Worm (Caenorhabditis elegans): ENCODE data around the gene adt-1.

Gene adt-1

DNA sequence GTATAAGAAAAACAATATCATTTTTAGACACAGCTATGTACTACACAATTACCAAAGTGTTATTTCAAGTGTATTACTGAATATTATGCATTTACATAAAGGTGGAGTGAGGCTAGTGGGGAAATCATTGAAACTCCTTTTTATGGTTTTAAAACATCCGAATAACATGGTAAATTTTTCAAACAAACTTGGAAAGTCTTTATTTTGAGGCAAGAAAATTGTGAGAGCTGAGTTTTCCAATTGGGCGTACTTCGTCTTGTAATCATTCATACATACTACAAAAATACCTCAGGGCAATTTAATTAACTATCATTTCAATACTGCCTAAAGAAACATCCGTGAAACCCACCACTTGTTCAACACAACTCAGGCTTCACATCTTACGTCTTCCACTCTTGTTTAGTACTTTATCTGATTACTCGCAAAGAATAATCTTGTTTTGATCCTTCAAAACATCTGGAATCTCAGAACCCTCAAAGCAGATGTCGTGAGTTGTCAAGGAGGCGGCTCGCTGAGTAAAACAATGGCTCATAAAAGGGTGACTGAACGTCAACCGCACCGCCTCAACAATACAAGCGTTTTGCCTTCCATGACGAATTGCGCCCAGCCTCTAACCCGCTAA, 32.0 kb upstream of the adt-1 start, which contains the start of gene zmp-5:
Gene zmp-5 (plus strand): TSS at position 572 of the 622 bp plus-strand sequence.
- TF ChIP-seq dox-1 (GFP tag; IDR thresholded peaks at IDR 0.05) (no peak), Y95B8A.8 (GFP tag; IDR thresholded peaks at IDR 0.05) (no peak), nhr-179 (tag; optimal IDR thresholded peaks at IDR 0.05) (no peak)

DNA sequence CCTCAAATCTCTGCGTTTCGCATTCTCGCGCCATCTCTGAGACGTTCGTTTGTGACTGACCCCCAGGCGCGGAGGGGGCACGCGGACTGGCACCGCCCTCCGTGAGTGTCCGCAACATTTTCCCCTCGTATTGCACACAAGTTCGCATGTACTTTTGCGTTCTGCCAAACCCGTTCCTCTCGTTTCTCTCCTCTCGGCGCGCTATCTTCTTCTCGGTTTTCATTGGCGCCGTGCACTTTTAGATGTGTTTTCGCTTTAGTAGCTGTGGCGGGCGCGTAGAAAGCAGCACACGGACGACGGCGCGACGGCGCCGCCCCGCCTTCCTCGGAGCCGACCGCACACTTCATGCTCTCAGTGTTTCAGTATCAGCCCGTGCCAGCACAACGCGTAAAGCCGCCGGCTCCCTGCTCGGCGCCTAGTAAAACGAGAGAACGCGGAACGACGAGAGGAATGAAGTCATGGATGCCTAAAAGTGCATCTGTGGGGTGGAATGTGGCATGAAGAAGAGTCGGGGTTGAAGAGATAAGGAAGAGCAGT, 23.2 kb upstream of the adt-1 start:
- TF ChIP-seq dox-1 (GFP tag; IDR thresholded peaks at IDR 0.05) (peak; percentile 52), egrh-3 (GFP tag; IDR thresholded peaks at IDR 0.05) (peak; percentile 67; the same call in 1 of the 2 replicates), D2030.7 (GFP tag; IDR thresholded peaks at IDR 0.05) (peak; percentile 12; the same call in 1 of the 2 replicates), madf-10 (tag; optimal IDR thresholded peaks at IDR 0.05) (peak; percentile 16), ccch-3 (GFP tag; optimal IDR thresholded peaks at IDR 0.05) (no peak), snpc-4 (GFP tag; optimal IDR thresholded peaks at IDR 0.05) (no peak), snpc-4 (tag; optimal IDR thresholded peaks at IDR 0.05) (no peak), lin-26 (GFP tag; IDR thresholded peaks at IDR 0.05) (no peak; the same call in 1 of the 2 replicates), hrde-1 (tag; optimal IDR thresholded peaks at IDR 0.05; ENCODE audit: borderline replicate concordance) (no peak), sptf-2 (GFP tag; optimal IDR thresholded peaks at IDR 0.05) (peak; percentile 3), chd-7 (tag; optimal IDR thresholded peaks at IDR 0.05) (peak; percentile 2), madf-8 (GFP tag; conservative IDR thresholded peaks at IDR 0.05) (no peak), xnd-1 (tag; optimal IDR thresholded peaks at IDR 0.05) (no peak), ama-1 (optimal IDR thresholded peaks at IDR 0.05) (no peak), ama-1 (GFP tag; optimal IDR thresholded peaks at IDR 0.05) (no peak), Y67H2A.10 (GFP tag; conservative IDR thresholded peaks at IDR 0.05) (no peak), zfh-2 (GFP tag; conservative IDR thresholded peaks at IDR 0.05) (peak; percentile 97), gei-17 (GFP tag; optimal IDR thresholded peaks at IDR 0.05) (no peak), F49E8.2 (tag; optimal IDR thresholded peaks at IDR 0.05; ENCODE audit: insufficient read depth) (no peak), mcd-1 (GFP tag; IDR thresholded peaks at IDR 0.05) (no peak), nfyb-1 (GFP tag; IDR thresholded peaks at IDR 0.05) (peak; percentile 46; the same call in 1 of the 2 replicates), sea-2 (GFP tag; IDR thresholded peaks at IDR 0.05) (peak; percentile 75; the same call in 1 of the 2 replicates), F10E7.11 (tag; optimal IDR thresholded peaks at IDR 0.05) (no peak), rcor-1 (GFP tag; IDR thresholded peaks at IDR 0.05) (no peak), K12H6.12 (tag; optimal IDR thresholded peaks at IDR 0.05) (peak; percentile 3)

DNA sequence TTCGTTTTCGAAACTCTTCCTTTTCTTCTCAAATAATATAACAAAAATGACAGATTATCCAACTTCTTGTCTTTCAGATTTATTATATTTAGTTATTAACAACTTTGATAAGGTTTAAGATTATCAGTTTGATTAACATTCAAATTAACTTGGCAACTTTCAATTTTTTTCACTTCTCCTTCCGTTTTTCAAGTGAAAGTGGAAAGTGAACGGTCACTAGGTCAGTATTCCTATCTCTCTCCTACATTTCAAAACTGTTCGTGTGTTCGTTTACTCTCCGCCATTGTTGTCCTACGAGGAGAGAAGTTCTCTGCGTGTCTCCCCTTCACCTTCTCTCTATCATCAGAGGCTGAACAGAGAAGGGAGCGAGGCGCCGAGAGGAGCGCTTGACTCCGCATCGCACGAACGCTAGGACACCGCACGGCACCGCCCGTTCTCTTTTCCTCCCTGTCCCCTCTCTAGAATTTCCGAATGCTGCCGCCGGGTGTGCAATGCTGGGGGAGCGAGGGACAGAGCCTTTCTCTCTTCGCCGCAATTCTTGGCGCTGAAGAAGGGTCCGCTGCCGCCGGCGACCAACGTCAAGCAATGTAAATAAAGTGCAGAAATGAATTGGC, 22.1 kb upstream of the adt-1 start:
- TF ChIP-seq mcd-1 (GFP tag; IDR thresholded peaks at IDR 0.05) (peak; percentile 54; the same call in 1 of the 2 replicates), hmg-1.2 (GFP tag; IDR thresholded peaks at IDR 0.05) (peak; percentile 59), fkh-3 (tag; optimal IDR thresholded peaks at IDR 0.05) (no peak), snpc-3.4 (tag; optimal IDR thresholded peaks at IDR 0.05) (no peak), B0035.1 (tag; optimal IDR thresholded peaks at IDR 0.05) (no peak), F57A8.1 (GFP tag; optimal IDR thresholded peaks at IDR 0.05) (no peak), hrde-1 (tag; optimal IDR thresholded peaks at IDR 0.05; ENCODE audit: borderline replicate concordance) (no peak), F23B12.7 (tag; optimal IDR thresholded peaks at IDR 0.05; ENCODE audit: insufficient read depth) (no peak), unc-130 (GFP tag; optimal IDR thresholded peaks at IDR 0.05) (no peak), zfh-2 (GFP tag; conservative IDR thresholded peaks at IDR 0.05) (peak; percentile 98), lin-40 (tag; optimal IDR thresholded peaks at IDR 0.05) (peak; percentile 33), aptf-2 (GFP tag; conservative IDR thresholded peaks at IDR 0.05) (no peak), Y95B8A.8 (GFP tag; IDR thresholded peaks at IDR 0.05) (no peak), K11D2.4 (GFP tag; IDR thresholded peaks at IDR 0.05) (no peak), F37B4.10 (GFP tag; IDR thresholded peaks at IDR 0.05) (no peak), ceh-40 (GFP tag; IDR thresholded peaks at IDR 0.05) (no peak), ceh-91 (GFP tag; IDR thresholded peaks at IDR 0.05) (no peak), sea-2 (GFP tag; IDR thresholded peaks at IDR 0.05) (no peak), snpc-1.1 (tag; optimal IDR thresholded peaks at IDR 0.05; ENCODE audit: insufficient read depth) (no peak), lag-1 (GFP tag; IDR thresholded peaks at IDR 0.05) (no peak), lsl-1 (GFP tag; optimal IDR thresholded peaks at IDR 0.05) (no peak), ets-4 (GFP tag; optimal IDR thresholded peaks at IDR 0.05) (no peak)
